Worm (Caenorhabditis elegans) whole organism, young adult: Measurements from ENCODE around the gene K09G1.2.
A peak's percentile ranks its signal among the peaks of the same experiment; 100 is the strongest.

Experiments used
- B0035.1 ChIP-seq: sonication (generic microtip); optimal IDR thresholded peaks from 2 replicates; lab custom pipeline; 2016; ENCODE audit warnings: missing genetic modification characterization, mild to moderate bottlenecking, missing compliant biosample characterization, missing genotype, missing genetic modification reagents
- B0261.1 ChIP-seq: sonication (generic microtip); optimal IDR thresholded peaks from 2 replicates; lab custom pipeline; 2016; ENCODE audit warnings: mild to moderate bottlenecking, missing genetic modification characterization, moderate library complexity, missing compliant biosample characterization
- B0336.3 ChIP-seq: fragments of 200-800 bp; sonication (Bioruptor generic); IDR thresholded peaks from 2 replicates; pipeline ENCODE4 v1.3.6; 2022; ENCODE audit warnings: missing genetic modification characterization, missing compliant biosample characterization
- F22D6.2 ChIP-seq: sonication (generic microtip); optimal IDR thresholded peaks from 2 replicates; lab custom pipeline; 2016; ENCODE audit warnings: mild to moderate bottlenecking, missing genetic modification characterization, missing compliant biosample characterization
- F23B12.7 ChIP-seq: sonication (generic microtip); optimal IDR thresholded peaks from 2 replicates; lab custom pipeline; 2017; ENCODE audit warnings: missing genetic modification characterization, mild to moderate bottlenecking, missing compliant biosample characterization, antibody characterized with exemption, moderate library complexity; ENCODE audit not compliant: insufficient read depth
- F52B5.7 ChIP-seq: sonication (generic microtip); optimal IDR thresholded peaks from 2 replicates; lab custom pipeline; 2016; ENCODE audit warnings: mild to moderate bottlenecking, missing genetic modification characterization, missing compliant biosample characterization
- T07F8.4 ChIP-seq: sonication (generic microtip); optimal IDR thresholded peaks from 2 replicates; lab custom pipeline; 2016; ENCODE audit warnings: mild to moderate bottlenecking, missing genetic modification characterization, moderate library complexity, missing compliant biosample characterization
- Y53G8AR.9 ChIP-seq: fragments of 200-800 bp; sonication (Bioruptor generic); conservative IDR thresholded peaks from 2 replicates; pipeline ENCODE4 v1.3.6; 2022; ENCODE audit warnings: missing genetic modification reagents, missing genetic modification characterization, missing compliant biosample characterization
- Y67H2A.10 ChIP-seq: fragments of 200-800 bp; sonication (Bioruptor generic); conservative IDR thresholded peaks from 2 replicates; pipeline ENCODE4 v1.3.6; 2022; ENCODE audit warnings: missing genetic modification reagents, missing genetic modification characterization, missing compliant biosample characterization
- Y95B8A.8 ChIP-seq: fragments of 200-800 bp; sonication (Bioruptor generic); IDR thresholded peaks from 2 replicates; pipeline ENCODE4 v1.3.6; 2022; ENCODE audit warnings: missing genetic modification reagents, missing genetic modification characterization, missing compliant biosample characterization
- ama-1 ChIP-seq, 3 experiments: fragments of 150-350 bp in 1 of 3; sonication (generic microtip) in 2 of 3; optimal IDR thresholded peaks; 2 replicates each; lab custom pipeline; 2014 to 2018; ENCODE audit warnings: missing biosample characterization in 2 of 3, missing genetic modification characterization in 2 of 3, missing genetic modification reagents in 2 of 3
- attf-5 ChIP-seq: fragments of 200-800 bp; sonication (Bioruptor generic); optimal IDR thresholded peaks from 2 replicates; lab custom pipeline; 2018; ENCODE audit warnings: mild to moderate bottlenecking, missing genetic modification characterization, missing compliant biosample characterization
- bed-1 ChIP-seq: fragments of 200-800 bp; sonication (Bioruptor generic); IDR thresholded peaks from 2 replicates; pipeline ENCODE4 v1.3.6; 2022; ENCODE audit warnings: missing genetic modification reagents, missing genetic modification characterization, missing compliant biosample characterization
- bed-2 ChIP-seq: fragments of 200-800 bp; sonication (Bioruptor generic); IDR thresholded peaks from 2 replicates; pipeline ENCODE4 v1.3.6; 2022; ENCODE audit warnings: missing genetic modification reagents, missing genetic modification characterization, missing compliant biosample characterization
- chd-7 ChIP-seq: sonication (generic microtip); optimal IDR thresholded peaks from 2 replicates; lab custom pipeline; 2016; ENCODE audit warnings: mild to moderate bottlenecking, missing genetic modification characterization, moderate library complexity, missing compliant biosample characterization
- egl-18 ChIP-seq: fragments of 200-800 bp; sonication (Bioruptor generic); IDR thresholded peaks from 2 replicates; pipeline ENCODE4 v1.3.6; 2022; ENCODE audit warnings: missing genetic modification reagents, missing genetic modification characterization, missing compliant biosample characterization
- egl-44 ChIP-seq: fragments of 200-800 bp; sonication (Bioruptor generic); IDR thresholded peaks from 2 replicates; pipeline ENCODE4 v1.3.6; 2022; ENCODE audit warnings: missing genetic modification reagents, missing genetic modification characterization, missing compliant biosample characterization
- egrh-3 ChIP-seq: fragments of 200-800 bp; sonication (Bioruptor generic); IDR thresholded peaks from 2 replicates; pipeline ENCODE4 v1.3.6; 2022; ENCODE audit warnings: missing genetic modification reagents, missing genetic modification characterization, missing compliant biosample characterization
- ets-4 ChIP-seq: fragments of 200-800 bp; sonication (Bioruptor generic); optimal IDR thresholded peaks from 2 replicates; lab custom pipeline; 2018; ENCODE audit warnings: mild to moderate bottlenecking, missing genetic modification characterization, missing compliant biosample characterization
- him-1 ChIP-seq: sonication (generic microtip); optimal IDR thresholded peaks from 2 replicates; lab custom pipeline; 2016; ENCODE audit warnings: missing genotype, missing genetic modification reagents, missing genetic modification characterization, missing compliant biosample characterization
- hlh-12 ChIP-seq: sonication (generic microtip); optimal IDR thresholded peaks from 2 replicates; lab custom pipeline; 2016; ENCODE audit warnings: missing genetic modification characterization, missing compliant biosample characterization
- hrde-1 ChIP-seq: sonication (generic microtip); optimal IDR thresholded peaks from 2 replicates; lab custom pipeline; 2016; ENCODE audit warnings: missing genetic modification characterization, mild to moderate bottlenecking, missing compliant biosample characterization, moderate library complexity, missing genotype, missing genetic modification reagents, borderline replicate concordance
- let-526 ChIP-seq: fragments of 200-800 bp; sonication (Bioruptor generic); IDR thresholded peaks from 2 replicates; pipeline ENCODE4 v1.3.6; 2022; ENCODE audit warnings: missing genetic modification reagents, missing genetic modification characterization, missing compliant biosample characterization
- let-607 ChIP-seq, 2 experiments: fragments of 200-800 bp in 1 of 2; sonication (Bioruptor generic) in 1 of 2; sonication (generic microtip) in 1 of 2; optimal IDR thresholded peaks; 2 replicates each; lab custom pipeline; 2016 to 2018; ENCODE audit warnings: mild to moderate bottlenecking in 2 of 2, missing compliant biosample characterization in 2 of 2, missing genetic modification characterization in 2 of 2, moderate library complexity in 2 of 2, missing genotype in 1 of 2
- lin-26 ChIP-seq: fragments of 200-800 bp; sonication (Bioruptor generic); IDR thresholded peaks from 2 replicates; pipeline ENCODE4 v1.3.6; 2022; ENCODE audit warnings: missing genetic modification reagents, missing genetic modification characterization, missing compliant biosample characterization
- mcd-1 ChIP-seq: fragments of 200-800 bp; sonication (Bioruptor generic); IDR thresholded peaks from 2 replicates; pipeline ENCODE4 v1.3.6; 2022; ENCODE audit warnings: missing genetic modification reagents, missing genetic modification characterization, missing compliant biosample characterization
- nfya-2 ChIP-seq: fragments of 200-800 bp; sonication (Bioruptor generic); IDR thresholded peaks from 2 replicates; pipeline ENCODE4 v1.3.6; 2022; ENCODE audit warnings: missing genetic modification reagents, missing genetic modification characterization, missing compliant biosample characterization
- nhr-179 ChIP-seq: sonication (generic microtip); optimal IDR thresholded peaks from 2 replicates; lab custom pipeline; 2016; ENCODE audit warnings: mild to moderate bottlenecking, missing genetic modification characterization, missing compliant biosample characterization
- nhr-80 ChIP-seq: sonication (generic microtip); optimal IDR thresholded peaks from 2 replicates; lab custom pipeline; 2016; ENCODE audit warnings: missing genetic modification characterization, missing compliant biosample characterization
- rec-8 ChIP-seq, 2 experiments: sonication (generic microtip); optimal IDR thresholded peaks; 2 replicates each; lab custom pipeline; 2016; ENCODE audit warnings: mild to moderate bottlenecking in 2 of 2, missing genetic modification characterization in 2 of 2, missing genetic modification reagents in 2 of 2, missing genotype in 2 of 2, missing biosample characterization in 1 of 2, missing compliant biosample characterization in 1 of 2, moderate library complexity in 1 of 2
- sdz-38 ChIP-seq: sonication (generic microtip); optimal IDR thresholded peaks from 2 replicates; lab custom pipeline; 2016; ENCODE audit warnings: missing genotype, missing genetic modification characterization, missing compliant biosample characterization
- snpc-1.1 ChIP-seq: sonication (generic microtip); optimal IDR thresholded peaks from 2 replicates; lab custom pipeline; 2017; ENCODE audit warnings: missing genetic modification characterization, mild to moderate bottlenecking, missing compliant biosample characterization, antibody characterized with exemption, moderate library complexity, missing genotype, missing genetic modification reagents; ENCODE audit not compliant: insufficient read depth
- snpc-4 ChIP-seq, 5 experiments: fragments of 150-350 bp in 1 of 5; sonication (generic microtip) in 4 of 5; optimal IDR thresholded peaks; 2 replicates each; lab custom pipeline; 2014 to 2018; ENCODE audit warnings: missing genetic modification characterization in 5 of 5, missing biosample characterization in 3 of 5, antibody characterized with exemption in 2 of 5, mild to moderate bottlenecking in 2 of 5, missing compliant biosample characterization in 2 of 5, missing genotype in 2 of 5, moderate library complexity in 2 of 5, missing genetic modification reagents in 1 of 5
- tlf-1 ChIP-seq: fragments of 200-800 bp; sonication (Bioruptor generic); optimal IDR thresholded peaks from 2 replicates; lab custom pipeline; 2018; ENCODE audit warnings: mild to moderate bottlenecking, missing genetic modification characterization, missing compliant biosample characterization
- unc-130 ChIP-seq: sonication (generic microtip); optimal IDR thresholded peaks from 2 replicates; lab custom pipeline; 2016; ENCODE audit warnings: missing genetic modification reagents, missing genetic modification characterization, missing compliant biosample characterization
- xnd-1 ChIP-seq: sonication (generic microtip); optimal IDR thresholded peaks from 2 replicates; lab custom pipeline; 2016; ENCODE audit warnings: missing genotype, missing genetic modification reagents, missing genetic modification characterization, missing compliant biosample characterization
- zfh-2 ChIP-seq: fragments of 200-800 bp; sonication (Bioruptor generic); conservative IDR thresholded peaks from 2 replicates; pipeline ENCODE4 v1.3.6; 2022; ENCODE audit warnings: missing genetic modification reagents, missing genetic modification characterization, missing compliant biosample characterization
- ztf-26 ChIP-seq: sonication (generic microtip); optimal IDR thresholded peaks from 2 replicates; lab custom pipeline; 2017; ENCODE audit warnings: missing genetic modification characterization, missing compliant biosample characterization
- ztf-3 ChIP-seq: fragments of 200-800 bp; sonication (Bioruptor generic); optimal IDR thresholded peaks from 2 replicates; lab custom pipeline; 2018; ENCODE audit warnings: mild to moderate bottlenecking, missing genetic modification characterization, missing compliant biosample characterization

The K09G1.2 gene

DNA sequence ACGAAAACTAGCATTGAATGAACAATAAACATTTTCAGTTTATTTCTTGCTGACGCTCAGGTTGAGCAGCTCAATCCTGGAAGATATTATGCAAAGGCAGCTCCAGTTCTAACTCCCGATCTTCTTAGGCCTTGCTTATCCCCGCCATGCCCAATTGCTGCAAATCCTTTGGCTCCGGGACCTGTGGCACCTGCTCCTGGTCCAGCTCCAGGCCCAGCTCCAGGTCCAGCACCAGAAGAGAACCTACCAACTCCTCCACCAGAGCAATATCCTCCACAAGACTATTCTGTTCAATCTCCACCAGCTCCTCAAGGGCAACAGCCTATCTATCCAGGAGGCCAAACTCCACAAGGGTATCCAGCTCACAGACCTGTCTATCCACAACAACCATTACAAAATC is 25.7 kb downstream of the K09G1.2 start:
- 0 out of 2 replicates have a peak, but pooled peaks have one; percentile 26 for TF ChIP-seq egrh-3 (GFP tag; lab: Robert Waterston, UW)
- no peak for TF ChIP-seq let-526 (GFP tag; lab: Robert Waterston, UW)
- TF ChIP-seq zfh-2 (GFP tag; lab: Robert Waterston, UW): peak; percentile 61

DNA sequence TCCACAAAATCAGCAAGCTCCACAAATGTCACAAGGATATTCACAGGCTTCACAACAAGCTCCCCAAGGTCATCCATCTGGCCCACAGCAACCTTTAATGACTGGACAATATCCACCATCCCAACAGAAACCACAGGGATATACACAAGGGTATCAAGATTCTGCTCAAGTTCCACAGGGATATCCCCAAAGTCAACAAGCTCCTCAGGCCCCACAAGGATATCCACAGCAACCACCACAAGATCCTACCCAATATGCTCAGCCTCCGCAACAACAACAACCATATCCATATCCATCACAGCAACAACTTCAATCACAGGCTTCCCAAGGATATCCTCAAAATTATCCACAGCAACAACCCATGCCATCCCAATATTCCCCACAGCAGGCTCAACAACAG is 26.3 kb downstream of the K09G1.2 start:
- no peak for TF ChIP-seq attf-5 (GFP tag; lab: Kevin White, UChicago)
- TF ChIP-seq ztf-3 (GFP tag; lab: Kevin White, UChicago): no peak
- no peak for TF ChIP-seq xnd-1 (tag; lab: Kevin White, UChicago)

DNA sequence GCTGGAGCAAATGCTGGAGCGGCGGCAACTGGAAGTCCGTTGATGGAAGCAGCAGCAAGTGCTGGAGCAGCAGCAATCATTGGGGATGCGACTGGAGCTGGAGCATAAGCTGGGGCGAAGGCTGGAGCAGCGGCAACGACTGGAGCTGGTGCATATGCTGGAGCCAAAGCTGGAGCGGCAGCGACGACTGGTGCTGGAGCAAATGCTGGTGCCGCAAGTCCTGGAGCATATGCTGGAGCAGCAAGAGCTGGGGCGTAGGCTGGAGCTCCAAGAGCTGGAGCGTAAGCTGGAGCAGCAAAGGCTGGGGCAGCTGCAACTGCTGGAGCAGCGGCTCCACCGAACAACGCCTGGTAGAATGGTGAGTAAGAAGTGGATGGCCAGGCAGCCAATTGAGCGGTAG is 28.0 kb downstream of the K09G1.2 start:
- TF ChIP-seq nhr-80 (tag; lab: Kevin White, UChicago) (no peak), sdz-38 (tag; lab: Kevin White, UChicago) (no peak), F22D6.2 (tag; lab: Kevin White, UChicago) (no peak), egl-18 (GFP tag; lab: Robert Waterston, UW) (0 out of 2 replicates have a peak, but pooled peaks have one; percentile 38), bed-1 (no peak), ztf-26 (tag; lab: Kevin White, UChicago) (no peak), Y95B8A.8 (no peak), bed-2 (no peak), snpc-1.1 (tag; lab: Kevin White, UChicago) (no peak), unc-130 (no peak), mcd-1 (GFP tag; lab: Robert Waterston, UW) (no peak), F52B5.7 (peak; percentile 18), Y67H2A.10 (no peak), chd-7 (tag; lab: Kevin White, UChicago) (peak; percentile 40), F23B12.7 (tag; lab: Kevin White, UChicago) (no peak), zfh-2 (GFP tag; lab: Robert Waterston, UW) (peak; percentile 96), ets-4 (no peak), nhr-179 (tag; lab: Kevin White, UChicago) (no peak), xnd-1 (tag; lab: Kevin White, UChicago) (no peak), tlf-1 (GFP tag; lab: Kevin White, UChicago) (no peak), T07F8.4 (tag; lab: Kevin White, UChicago) (no peak), Y53G8AR.9 (GFP tag; lab: Robert Waterston, UW) (no peak), hlh-12 (tag; lab: Kevin White, UChicago) (no peak), egl-44 (GFP tag; lab: Robert Waterston, UW) (no peak), him-1 (tag; lab: Kevin White, UChicago) (no peak), ama-1 (optimal IDR thresholded peaks at IDR 0.05; lab: Kevin White, UChicago) (no peak), ama-1 (GFP tag; optimal IDR thresholded peaks at IDR 0.05; lab: Kevin White, UChicago) (no peak), rec-8 (tag; optimal IDR thresholded peaks at IDR 0.05; lab: Kevin White, UChicago) (no peak), B0035.1 (no peak), let-607 (tag; optimal IDR thresholded peaks at IDR 0.05; lab: Kevin White, UChicago) (no peak), snpc-4 (GFP tag; optimal IDR thresholded peaks at IDR 0.05; lab: Kevin White, UChicago) (no peak), snpc-4 (tag; optimal IDR thresholded peaks at IDR 0.05; lab: Kevin White, UChicago) (no peak), egrh-3 (GFP tag; lab: Robert Waterston, UW) (peak; percentile 92), lin-26 (GFP tag; lab: Robert Waterston, UW) (peak; percentile 53; the same call in 1 of the 2 replicates), hrde-1 (no peak), nfya-2 (GFP tag; lab: Robert Waterston, UW) (no peak), B0336.3 (GFP tag; lab: Robert Waterston, UW) (no peak), B0261.1 (tag; lab: Kevin White, UChicago) (no peak)
